Fruit fly (Drosophila melanogaster): Measurements from ENCODE around the gene Cf2.

Gene Cf2

dm6 chr2L:4850356-4850755, 32.6 kb downstream of the Cf2 start, which contains the start of the genes mRpS2 and Mon1 (continued):
- TF ChIP-seq gcm2 (GFP tag; optimal IDR thresholded peaks at IDR 0.05) (peak; percentile 58), jing (GFP tag; optimal IDR thresholded peaks at IDR 0.05) (no peak), CG12391 (tag; optimal IDR thresholded peaks at IDR 0.05) (peak; percentile 98), CG18262 (tag; optimal IDR thresholded peaks at IDR 0.05) (peak; percentile 96), Hand (GFP tag; optimal IDR thresholded peaks at IDR 0.05) (peak; percentile 86), hkb (optimal IDR thresholded peaks at IDR 0.05) (no peak), hkb (GFP tag; IDR thresholded peaks at IDR 0.05) (peak; percentile 93), CG5180 (GFP tag; optimal IDR thresholded peaks at IDR 0.05) (peak; percentile 74), NK7.1 (GFP tag; optimal IDR thresholded peaks at IDR 0.05) (peak; percentile 49), Dbx (GFP tag; IDR thresholded peaks at IDR 0.05) (peak; percentile 97), E2f1 (GFP tag; IDR thresholded peaks at IDR 0.05) (peak; percentile 98), CG2120 (GFP tag; optimal IDR thresholded peaks at IDR 0.05) (peak; percentile 95), CG34376 (GFP tag; optimal IDR thresholded peaks at IDR 0.05) (peak; percentile 73), h (optimal IDR thresholded peaks at IDR 0.05) (no peak), CG7357 (GFP tag; IDR thresholded peaks at IDR 0.05) (peak; percentile 89), pzg (GFP tag; optimal IDR thresholded peaks at IDR 0.05) (peak; percentile 44), CG13296 (GFP tag; optimal IDR thresholded peaks at IDR 0.05) (peak; percentile 93), p53 (GFP tag; optimal IDR thresholded peaks at IDR 0.05) (peak; percentile 29), Sox102F (GFP tag; optimal IDR thresholded peaks at IDR 0.05) (peak; percentile 96), CoRest (tag; optimal IDR thresholded peaks at IDR 0.05) (peak; percentile 96), dati (GFP tag; IDR thresholded peaks at IDR 0.05) (peak; percentile 92), Pdp1 (GFP tag; optimal IDR thresholded peaks at IDR 0.05) (peak; percentile 76 to 77), Doc3 (GFP tag; IDR thresholded peaks at IDR 0.05; ENCODE audit: partially characterized antibody) (no peak), CG11247 (GFP tag; IDR thresholded peaks at IDR 0.05) (peak; percentile 95), CG10979 (tag; optimal IDR thresholded peaks at IDR 0.05) (peak; percentile 91), CG7928 (GFP tag; optimal IDR thresholded peaks at IDR 0.05) (peak; percentile 68), inv (GFP tag; IDR thresholded peaks at IDR 0.05; ENCODE audit: partially characterized antibody) (no peak), HmgD (GFP tag; optimal IDR thresholded peaks at IDR 0.05) (peak; percentile 15), sim (GFP tag; IDR thresholded peaks at IDR 0.05) (peak; percentile 81), jigr1 (GFP tag; IDR thresholded peaks at IDR 0.05) (peak; percentile 77), CG4820 (GFP tag; optimal IDR thresholded peaks at IDR 0.05) (peak; percentile 91), CG5245 (GFP tag; optimal IDR thresholded peaks at IDR 0.05) (peak; percentile 91), CG11504 (tag; optimal IDR thresholded peaks at IDR 0.05) (peak; percentile 93)

- TF ChIP-seq CG7556 (GFP tag; optimal IDR thresholded peaks at IDR 0.05) (no peak), Nf-YC (tag; optimal IDR thresholded peaks at IDR 0.05) (peak; percentile 26), vvl (GFP tag; IDR thresholded peaks at IDR 0.05) (peak; percentile 44; the same call in 1 of the 2 replicates), CG17829 (tag; optimal IDR thresholded peaks at IDR 0.05) (peak; percentile 17), row (GFP tag; IDR thresholded peaks at IDR 0.05) (peak; percentile 80), fd96Cb (tag; optimal IDR thresholded peaks at IDR 0.05) (peak; percentile 28), CG10543 (GFP tag; optimal IDR thresholded peaks at IDR 0.05) (peak; percentile 56), Hsf (GFP tag; optimal IDR thresholded peaks at IDR 0.05) (peak; percentile 50), Trl (optimal IDR thresholded peaks at IDR 0.05) (no peak), Trl (GFP tag; optimal IDR thresholded peaks at IDR 0.05) (no peak), hbn (GFP tag; IDR thresholded peaks at IDR 0.05; ENCODE audit: partially characterized antibody) (peak; percentile 87), CG3838 (GFP tag; optimal IDR thresholded peaks at IDR 0.05) (peak; percentile 7), Doc2 (GFP tag; IDR thresholded peaks at IDR 0.05) (no peak), CG33213 (GFP tag; optimal IDR thresholded peaks at IDR 0.05) (peak; percentile 5), vnd (GFP tag; IDR thresholded peaks at IDR 0.05; ENCODE audit: partially characterized antibody) (peak; percentile 81), CG1603 (tag; optimal IDR thresholded peaks at IDR 0.05) (no peak), so (GFP tag; IDR thresholded peaks at IDR 0.05) (no peak), CG6254 (GFP tag; optimal IDR thresholded peaks at IDR 0.05) (no peak), phol (tag; optimal IDR thresholded peaks at IDR 0.05) (peak; percentile 47)
Observed at dm6 chr2L:4847191-4847853, 35.6 kb downstream of the Cf2 start, which contains the start of the genes mxt and CG11927. mxt (minus strand) TSS chr2L:4847295. CG11927 (plus strand) TSS chr2L:4847766.
